Worm (Caenorhabditis elegans) whole organism, L2 larva: ENCODE data around the gene cog-1.

Experiments
- ama-1 ChIP-seq: fragments of 150-350 bp; optimal IDR thresholded peaks from 2 replicates; lab custom pipeline; 2018; ENCODE audit warnings: inconsistent platforms
- lsy-2 ChIP-seq, 2 experiments: fragments of 150-350 bp in 1 of 2; sonication (generic microtip) in 1 of 2; optimal IDR thresholded peaks; 2 replicates each; lab custom pipeline; 2014 to 2017; ENCODE audit warnings: missing biosample characterization in 2 of 2, missing genetic modification characterization in 2 of 2
- mdl-1 ChIP-seq, 2 experiments: fragments of 150-350 bp in 1 of 2; sonication (generic microtip) in 1 of 2; optimal IDR thresholded peaks; 2 replicates each; lab custom pipeline; 2017; ENCODE audit warnings: missing biosample characterization in 2 of 2, missing genetic modification characterization in 2 of 2
- nhr-6 ChIP-seq: fragments of 150-350 bp; optimal IDR thresholded peaks from 2 replicates; lab custom pipeline; 2014; ENCODE audit warnings: missing biosample characterization, missing genetic modification characterization
- unc-62 ChIP-seq: fragments of 150-350 bp; optimal IDR thresholded peaks from 2 replicates; lab custom pipeline; 2014; ENCODE audit warnings: missing biosample characterization, missing genetic modification reagents, missing genetic modification characterization
- ztf-4 ChIP-seq: fragments of 150-350 bp; optimal IDR thresholded peaks from 2 replicates; lab custom pipeline; 2014; ENCODE audit warnings: missing biosample characterization, missing genetic modification characterization

- TF ChIP-seq ama-1 (lab: Kevin White, UChicago) (no peak), unc-62 (GFP tag; lab: Kevin White, UChicago) (no peak), mdl-1 (tag; optimal IDR thresholded peaks at IDR 0.05; lab: Kevin White, UChicago) (no peak), ztf-4 (tag; lab: Kevin White, UChicago) (no peak), lsy-2 (tag; optimal IDR thresholded peaks at IDR 0.05; lab: Kevin White, UChicago) (no peak), nhr-6 (tag; lab: Kevin White, UChicago) (no peak)
Measured at ce11 chrII:14855229-14855628, 47.1 kb upstream of the cog-1 start, which contains the start of gene R05H10.7.
